Fruit fly (Drosophila melanogaster) whole organism, embryonic: ENCODE measurements around the gene spn-B.

Source experiments
- Bdp1 ChIP-seq: fragments of 200-800 bp; sonication (Bioruptor generic); optimal IDR thresholded peaks from 3 replicates; lab custom pipeline; 2016; ENCODE audit warnings: missing biosample characterization, missing genetic modification characterization
- CG11247 ChIP-seq: fragments of 200-800 bp; sonication (Bioruptor generic); IDR thresholded peaks from 2 replicates; pipeline ENCODE4 v1.3.6; 2022; ENCODE audit warnings: missing biosample characterization, missing genetic modification characterization
- CG13775 ChIP-seq: fragments of 200-800 bp; sonication (Bioruptor generic); optimal IDR thresholded peaks from 3 replicates; lab custom pipeline; 2017; ENCODE audit warnings: missing biosample characterization, mild to moderate bottlenecking, missing genetic modification characterization
- CG16863 ChIP-seq: fragments of 200-800 bp; sonication (Bioruptor generic); optimal IDR thresholded peaks from 3 replicates; lab custom pipeline; 2016; ENCODE audit warnings: missing biosample characterization, missing genetic modification characterization
- CG17328 ChIP-seq: fragments of 200-800 bp; sonication (Bioruptor generic); IDR thresholded peaks from 2 replicates; pipeline ENCODE4 v1.3.6; 2022; ENCODE audit warnings: missing biosample characterization, missing genetic modification characterization
- CG18011 ChIP-seq: fragments of 200-800 bp; sonication (Bioruptor generic); optimal IDR thresholded peaks from 2 replicates; lab custom pipeline; 2017; ENCODE audit warnings: missing biosample characterization, missing genetic modification characterization, mild to moderate bottlenecking, moderate library complexity, missing genotype
- CG2678 ChIP-seq: fragments of 200-800 bp; sonication (Bioruptor generic); optimal IDR thresholded peaks from 3 replicates; lab custom pipeline; 2019; ENCODE audit warnings: missing biosample characterization, mild to moderate bottlenecking, missing genetic modification characterization, moderate library complexity
- CG30020 ChIP-seq: fragments of 200-800 bp; optimal IDR thresholded peaks from 2 replicates; lab custom pipeline; 2019; ENCODE audit warnings: missing biosample characterization, mild to moderate bottlenecking, missing genetic modification characterization, moderate library complexity
- CG30403 ChIP-seq: fragments of 200-800 bp; sonication (Bioruptor generic); optimal IDR thresholded peaks from 3 replicates; lab custom pipeline; 2016; ENCODE audit warnings: missing biosample characterization, missing genetic modification characterization
- CG31441 ChIP-seq: fragments of 200-800 bp; sonication (Bioruptor generic); IDR thresholded peaks from 2 replicates; pipeline ENCODE4 v1.3.6; 2022; ENCODE audit warnings: missing biosample characterization, missing genetic modification characterization
- CG32767 ChIP-seq: fragments of 200-800 bp; sonication (Bioruptor generic); IDR thresholded peaks from 2 replicates; pipeline ENCODE4 v1.3.6; 2022; ENCODE audit warnings: missing biosample characterization, missing genetic modification characterization
- CG34376 ChIP-seq: fragments of 200-800 bp; sonication (Bioruptor generic); optimal IDR thresholded peaks from 2 replicates; lab custom pipeline; 2018; ENCODE audit warnings: missing biosample characterization, mild to moderate bottlenecking, missing genetic modification characterization
- CG4328 ChIP-seq: fragments of 200-800 bp; sonication (Bioruptor generic); optimal IDR thresholded peaks from 3 replicates; lab custom pipeline; 2017; ENCODE audit warnings: missing biosample characterization, missing genetic modification reagents, missing genetic modification characterization
- CG4424 ChIP-seq: fragments of 200-800 bp; sonication (Bioruptor generic); optimal IDR thresholded peaks from 3 replicates; lab custom pipeline; 2016; ENCODE audit warnings: missing biosample characterization, missing genetic modification characterization
- CG6813 ChIP-seq: fragments of 200-800 bp; sonication (Bioruptor generic); optimal IDR thresholded peaks from 2 replicates; lab custom pipeline; 2017; ENCODE audit warnings: missing biosample characterization, missing genetic modification characterization, mild to moderate bottlenecking, moderate library complexity, missing genetic modification reagents
- CG6854 ChIP-seq: fragments of 200-800 bp; sonication (Bioruptor generic); optimal IDR thresholded peaks from 3 replicates; lab custom pipeline; 2017; ENCODE audit warnings: missing biosample characterization, mild to moderate bottlenecking, missing genetic modification characterization
- D ChIP-seq, 2 experiments: fragments of 200-800 bp in 1 of 2; fragments of >200 bp in 1 of 2; sonication (Bioruptor generic) in 1 of 2; optimal IDR thresholded peaks; 2 replicates in 1 of 2; 3 replicates in 1 of 2; lab custom pipeline; 2017; ENCODE audit warnings: mild to moderate bottlenecking in 1 of 2, missing biosample characterization in 1 of 2, missing genetic modification characterization in 1 of 2, missing genetic modification reagents in 1 of 2
- Deaf1 ChIP-seq: fragments of 200-800 bp; optimal IDR thresholded peaks from 3 replicates; lab custom pipeline; 2019; ENCODE audit warnings: missing biosample characterization, mild to moderate bottlenecking, missing genetic modification characterization, moderate library complexity
- Dfd ChIP-seq, 2 experiments: fragments of >200 bp; optimal IDR thresholded peaks; 2 replicates each; lab custom pipeline; 2017; ENCODE audit warnings: missing biosample characterization in 2 of 2, missing genetic modification characterization in 2 of 2
- Doc3 ChIP-seq: fragments of 200-800 bp; sonication (Bioruptor generic); IDR thresholded peaks from 3 replicates; pipeline ENCODE4 v1.3.6; 2022; ENCODE audit warnings: missing biosample characterization, missing genetic modification characterization; ENCODE audit not compliant: partially characterized antibody
- E2f1 ChIP-seq: fragments of 200-800 bp; sonication (Bioruptor generic); IDR thresholded peaks from 2 replicates; pipeline ENCODE4 v1.3.6; 2022; ENCODE audit warnings: missing biosample characterization, missing genetic modification characterization
- Fer3 ChIP-seq: fragments of 200-800 bp; sonication (Bioruptor generic); optimal IDR thresholded peaks from 2 replicates; lab custom pipeline; 2018; ENCODE audit warnings: missing biosample characterization, mild to moderate bottlenecking, missing genetic modification characterization, moderate library complexity
- H2.0 ChIP-seq: fragments of 200-800 bp; sonication (Bioruptor generic); IDR thresholded peaks from 2 replicates; pipeline ENCODE4 v1.3.6; 2022; ENCODE audit warnings: missing biosample characterization, missing genetic modification characterization
- Hr78 ChIP-seq, 2 experiments: fragments of 200-800 bp in 1 of 2; fragments of >200 bp in 1 of 2; sonication (Bioruptor generic) in 1 of 2; optimal IDR thresholded peaks; 2 replicates each; lab custom pipeline; 2017 to 2019; ENCODE audit warnings: missing biosample characterization in 2 of 2, missing genetic modification characterization in 2 of 2, mild to moderate bottlenecking in 1 of 2, moderate library complexity in 1 of 2
- Lim3 ChIP-seq: fragments of 200-800 bp; sonication (Bioruptor generic); IDR thresholded peaks from 2 replicates; pipeline ENCODE4 v1.3.6; 2022; ENCODE audit warnings: missing biosample characterization, missing genetic modification characterization
- NFAT ChIP-seq: fragments of 200-800 bp; sonication (Bioruptor generic); IDR thresholded peaks from 2 replicates; pipeline ENCODE4 v1.3.6; 2022; ENCODE audit warnings: missing biosample characterization, missing genetic modification characterization
- Nf-YC ChIP-seq: fragments of 200-800 bp; optimal IDR thresholded peaks from 3 replicates; lab custom pipeline; 2019; ENCODE audit warnings: missing biosample characterization, mild to moderate bottlenecking, missing genetic modification characterization, moderate library complexity
- Ravus ChIP-seq: fragments of 200-800 bp; sonication (Bioruptor generic); IDR thresholded peaks from 2 replicates; pipeline ENCODE4 v1.3.6; 2022; ENCODE audit warnings: missing biosample characterization, missing genetic modification characterization
- Rfx ChIP-seq: fragments of 200-800 bp; sonication (Bioruptor generic); IDR thresholded peaks from 2 replicates; pipeline ENCODE4 v1.3.6; 2022; ENCODE audit warnings: missing biosample characterization, missing genetic modification characterization
- Sox100B ChIP-seq: fragments of 200-800 bp; sonication (Bioruptor generic); optimal IDR thresholded peaks from 3 replicates; lab custom pipeline; 2018; ENCODE audit warnings: missing biosample characterization, mild to moderate bottlenecking, missing genetic modification characterization
- amos ChIP-seq: fragments of 200-800 bp; sonication (Bioruptor generic); IDR thresholded peaks from 2 replicates; pipeline ENCODE4 v1.3.6; 2022; ENCODE audit warnings: missing biosample characterization, missing genetic modification characterization; ENCODE audit not compliant: partially characterized antibody
- ase ChIP-seq: fragments of 200-800 bp; sonication (Bioruptor generic); IDR thresholded peaks from 3 replicates; pipeline ENCODE4 v1.3.6; 2022; ENCODE audit warnings: missing biosample characterization, missing genetic modification characterization
- bigmax ChIP-seq: fragments of 200-800 bp; sonication (Bioruptor generic); optimal IDR thresholded peaks from 2 replicates; lab custom pipeline; 2018; ENCODE audit warnings: missing biosample characterization, mild to moderate bottlenecking, missing genetic modification characterization
- chn ChIP-seq: fragments of 200-800 bp; sonication (Bioruptor generic); optimal IDR thresholded peaks from 2 replicates; lab custom pipeline; 2016; ENCODE audit warnings: missing biosample characterization, missing genetic modification characterization
- ci ChIP-seq: fragments of 200-800 bp; sonication (Bioruptor generic); IDR thresholded peaks from 3 replicates; pipeline ENCODE4 v1.3.6; 2022; ENCODE audit warnings: missing biosample characterization, missing genetic modification characterization
- esg ChIP-seq: fragments of 200-800 bp; sonication (Bioruptor generic); conservative IDR thresholded peaks from 2 replicates; pipeline ENCODE4 v1.3.6; 2022; ENCODE audit warnings: missing biosample characterization, missing genetic modification characterization
- gcm ChIP-seq: fragments of 200-800 bp; sonication (Bioruptor generic); optimal IDR thresholded peaks from 2 replicates; lab custom pipeline; 2019; ENCODE audit warnings: missing biosample characterization, mild to moderate bottlenecking, missing genetic modification characterization, moderate library complexity
- gro ChIP-seq: fragments of 200-800 bp; sonication (Bioruptor generic); optimal IDR thresholded peaks from 2 replicates; lab custom pipeline; 2016; ENCODE audit warnings: missing biosample characterization, missing genetic modification characterization
- gsb ChIP-seq: fragments of 200-800 bp; sonication (Bioruptor generic); IDR thresholded peaks from 2 replicates; pipeline ENCODE4 v1.3.6; 2022; ENCODE audit warnings: missing biosample characterization, missing genetic modification characterization
- ham ChIP-seq: fragments of 200-800 bp; sonication (Bioruptor generic); IDR thresholded peaks from 2 replicates; pipeline ENCODE4 v1.3.6; 2022; ENCODE audit warnings: missing biosample characterization, missing genetic modification characterization
- hbn ChIP-seq: fragments of 200-800 bp; sonication (Bioruptor generic); IDR thresholded peaks from 2 replicates; pipeline ENCODE4 v1.3.6; 2022; ENCODE audit warnings: missing biosample characterization, missing genetic modification characterization; ENCODE audit not compliant: partially characterized antibody
- insv ChIP-seq, 2 experiments: fragments of 200-800 bp; sonication (Bioruptor generic); optimal IDR thresholded peaks; 3 replicates each; lab custom pipeline; 2016 to 2018; ENCODE audit warnings: missing biosample characterization in 2 of 2, missing genetic modification characterization in 2 of 2
- klu ChIP-seq: fragments of 200-800 bp; sonication (Bioruptor generic); IDR thresholded peaks from 2 replicates; pipeline ENCODE4 v1.3.6; 2022; ENCODE audit warnings: missing biosample characterization, missing genetic modification characterization
- luna ChIP-seq: fragments of 200-800 bp; sonication (Bioruptor generic); optimal IDR thresholded peaks from 2 replicates; lab custom pipeline; 2016; ENCODE audit warnings: missing biosample characterization, missing genetic modification characterization
- mirr ChIP-seq: fragments of 200-800 bp; sonication (Bioruptor generic); optimal IDR thresholded peaks from 3 replicates; lab custom pipeline; 2018; ENCODE audit warnings: missing biosample characterization, mild to moderate bottlenecking, missing genetic modification characterization
- nom ChIP-seq: fragments of 200-800 bp; sonication (Bioruptor generic); optimal IDR thresholded peaks from 2 replicates; lab custom pipeline; 2017; ENCODE audit warnings: missing biosample characterization, missing genetic modification characterization, mild to moderate bottlenecking, moderate library complexity, missing genetic modification reagents
- pho ChIP-seq: fragments of 200-800 bp; sonication (Bioruptor generic); optimal IDR thresholded peaks from 2 replicates; lab custom pipeline; 2016; ENCODE audit warnings: missing biosample characterization, missing genetic modification characterization
- ssp ChIP-seq: fragments of 200-800 bp; sonication (Bioruptor generic); IDR thresholded peaks from 2 replicates; pipeline ENCODE4 v1.3.6; 2022; ENCODE audit warnings: missing biosample characterization, missing genetic modification characterization

spn-B gene

dm6 chr3R:14326250-14327112, 1.4 kb upstream of the spn-B start, which contains the start of the genes Afti and ATPsynE (continued):
- TF ChIP-seq CG30020 (no peak), klu (GFP tag; lab: Robert Waterston, UW) (no peak), Ravus (GFP tag; lab: Robert Waterston, UW) (peak; percentile 23), Rfx (peak; percentile 87), CG18011 (GFP tag; lab: Kevin White, UChicago) (no peak), Doc3 (GFP tag; lab: Robert Waterston, UW) (peak; percentile 50; the same call in 2 of the 3 replicates), mirr (GFP tag; lab: Kevin White, UChicago) (peak; percentile 46), ci (GFP tag; lab: Robert Waterston, UW) (peak; percentile 76), CG6854 (GFP tag; lab: Kevin White, UChicago) (no peak), CG2678 (tag; lab: Kevin White, UChicago) (no peak), E2f1 (no peak), CG6813 (peak; percentile 19), Fer3 (tag; lab: Kevin White, UChicago) (peak; percentile 65), CG32767 (GFP tag; lab: Robert Waterston, UW) (0 out of 2 replicates have a peak, but pooled peaks have one; percentile 26), Hr78 (GFP tag; optimal IDR thresholded peaks at IDR 0.05; lab: Kevin White, UChicago) (no peak), NFAT (GFP tag; lab: Robert Waterston, UW) (peak; percentile 65), CG4424 (GFP tag; lab: Kevin White, UChicago) (peak; percentile 64), Nf-YC (tag; lab: Kevin White, UChicago) (peak; percentile 46), pho (GFP tag; lab: Kevin White, UChicago) (peak; percentile 68), ssp (GFP tag; lab: Robert Waterston, UW) (peak; percentile 57; the same call in 1 of the 2 replicates), hbn (peak; percentile 35), Deaf1 (tag; lab: Kevin White, UChicago) (no peak), Sox100B (GFP tag; lab: Kevin White, UChicago) (no peak), CG31441 (GFP tag; lab: Robert Waterston, UW) (no peak), ase (GFP tag; lab: Robert Waterston, UW) (peak; percentile 49; the same call in 1 of the 3 replicates), ham (GFP tag; lab: Robert Waterston, UW) (peak; percentile 55; the same call in 1 of the 2 replicates), esg (GFP tag; lab: Robert Waterston, UW) (0 out of 2 replicates have a peak, but pooled peaks have one; percentile 12), CG34376 (GFP tag; lab: Kevin White, UChicago) (peak; percentile 39), luna (peak; percentile 49), insv (GFP tag; optimal IDR thresholded peaks at IDR 0.05; lab: Kevin White, UChicago) (no peak), Lim3 (no peak), Dfd (GFP tag; optimal IDR thresholded peaks at IDR 0.05; lab: Kevin White, UChicago) (no peak), gro (peak; percentile 49), bigmax (GFP tag; lab: Kevin White, UChicago) (peak; percentile 98), CG17328 (GFP tag; lab: Robert Waterston, UW) (peak; percentile 51), D (optimal IDR thresholded peaks at IDR 0.05; lab: Kevin White, UChicago) (no peak), D (GFP tag; optimal IDR thresholded peaks at IDR 0.05; lab: Kevin White, UChicago) (peak; percentile 53), nom (GFP tag; lab: Kevin White, UChicago) (peak; percentile 1), gsb (peak; percentile 31; the same call in 1 of the 2 replicates), CG30403 (GFP tag; lab: Kevin White, UChicago) (peak; percentile 79), CG13775 (GFP tag; lab: Kevin White, UChicago) (peak; percentile 67), gcm (GFP tag; lab: Kevin White, UChicago) (peak; percentile 3), CG16863 (GFP tag; lab: Kevin White, UChicago) (peak; percentile 52), H2.0 (GFP tag; lab: Robert Waterston, UW) (peak; percentile 58; the same call in 1 of the 2 replicates), CG11247 (peak; percentile 62), amos (peak; percentile 76), CG4328 (GFP tag; lab: Kevin White, UChicago) (peak; percentile 42), Bdp1 (peak; percentile 56), chn (GFP tag; lab: Kevin White, UChicago) (peak; percentile 63)
